Fruit fly (Drosophila melanogaster) whole organism, prepupa: ENCODE measurements around the gene CG13970.

Source experiments
- Blimp-1 ChIP-seq: fragments of 200-800 bp; sonication (Bioruptor generic); optimal IDR thresholded peaks from 3 replicates; lab custom pipeline; 2017; ENCODE audit warnings: missing biosample characterization, missing genetic modification characterization, mild to moderate bottlenecking, moderate library complexity, missing genetic modification reagents
- CG11294 ChIP-seq: fragments of 200-800 bp; sonication (Bioruptor generic); IDR thresholded peaks from 2 replicates; pipeline ENCODE4 v1.3.6; 2022; ENCODE audit warnings: missing biosample characterization, missing genetic modification characterization
- CG15336 ChIP-seq: fragments of 200-800 bp; sonication (Bioruptor generic); IDR thresholded peaks from 2 replicates; pipeline ENCODE4 v1.3.6; 2022; ENCODE audit warnings: missing biosample characterization, missing genetic modification characterization
- CG16779 ChIP-seq: fragments of 200-800 bp; sonication (Bioruptor generic); optimal IDR thresholded peaks from 3 replicates; lab custom pipeline; 2017; ENCODE audit warnings: missing biosample characterization, mild to moderate bottlenecking, missing genetic modification characterization
- CG3032 ChIP-seq: fragments of 200-800 bp; optimal IDR thresholded peaks from 2 replicates; lab custom pipeline; 2019; ENCODE audit warnings: missing biosample characterization, mild to moderate bottlenecking, missing genetic modification characterization, moderate library complexity
- CG31627 ChIP-seq: fragments of 200-800 bp; sonication (Bioruptor generic); optimal IDR thresholded peaks from 3 replicates; lab custom pipeline; 2016; ENCODE audit warnings: missing biosample characterization, missing genetic modification characterization
- CG3919 ChIP-seq: fragments of 200-800 bp; sonication (Bioruptor generic); optimal IDR thresholded peaks from 3 replicates; lab custom pipeline; 2016; ENCODE audit warnings: missing biosample characterization, missing genetic modification characterization
- CG6808 ChIP-seq: fragments of 200-800 bp; sonication (Bioruptor generic); optimal IDR thresholded peaks from 3 replicates; lab custom pipeline; 2017; ENCODE audit warnings: missing biosample characterization, missing genetic modification characterization, mild to moderate bottlenecking, moderate library complexity, missing genetic modification reagents
- Eip75B ChIP-seq: fragments of 200-800 bp; sonication (Bioruptor generic); optimal IDR thresholded peaks from 3 replicates; lab custom pipeline; 2016; ENCODE audit warnings: missing biosample characterization, missing genetic modification characterization
- Eip78C ChIP-seq: fragments of 200-800 bp; sonication (Bioruptor generic); peaks from one replicate; lab custom pipeline; 2016; ENCODE audit warnings: missing biosample characterization, missing genetic modification characterization
- Eip93F ChIP-seq: fragments of 200-800 bp; sonication (Bioruptor generic); optimal IDR thresholded peaks from 2 replicates; lab custom pipeline; 2016; ENCODE audit warnings: missing biosample characterization, mild to moderate bottlenecking, missing genetic modification characterization
- Hr38 ChIP-seq: sonication (Bioruptor generic); optimal IDR thresholded peaks from 2 replicates; lab custom pipeline; 2016; ENCODE audit warnings: missing biosample characterization, missing genetic modification characterization
- Hr39 ChIP-seq: fragments of 200-800 bp; sonication (Bioruptor generic); optimal IDR thresholded peaks from 2 replicates; lab custom pipeline; 2016; ENCODE audit warnings: missing biosample characterization, missing genetic modification characterization
- Lpt ChIP-seq: fragments of 200-800 bp; sonication (Bioruptor generic); optimal IDR thresholded peaks from 3 replicates; lab custom pipeline; 2016; ENCODE audit warnings: missing biosample characterization, missing genetic modification characterization
- Met ChIP-seq: fragments of 200-800 bp; sonication (Bioruptor generic); optimal IDR thresholded peaks from 3 replicates; lab custom pipeline; 2016; ENCODE audit warnings: missing biosample characterization, missing genetic modification characterization
- Smox ChIP-seq: fragments of 200-800 bp; sonication (Bioruptor generic); optimal IDR thresholded peaks from 3 replicates; lab custom pipeline; 2016; ENCODE audit warnings: missing biosample characterization, missing genetic modification characterization
- Sox102F ChIP-seq: fragments of 200-800 bp; sonication (Bioruptor generic); optimal IDR thresholded peaks from 2 replicates; lab custom pipeline; 2016; ENCODE audit warnings: missing biosample characterization, mild to moderate bottlenecking, missing genetic modification characterization
- Sox14 ChIP-seq: fragments of 200-800 bp; sonication (Bioruptor generic); optimal IDR thresholded peaks from 3 replicates; lab custom pipeline; 2016; ENCODE audit warnings: missing biosample characterization, missing genetic modification characterization
- Sox15 ChIP-seq: fragments of 200-800 bp; sonication (Bioruptor generic); optimal IDR thresholded peaks from 3 replicates; lab custom pipeline; 2016; ENCODE audit warnings: missing biosample characterization, missing genetic modification characterization
- acj6 ChIP-seq: fragments of 200-800 bp; sonication (Bioruptor generic); optimal IDR thresholded peaks from 3 replicates; lab custom pipeline; 2016; ENCODE audit warnings: missing biosample characterization, missing genetic modification characterization
- dac ChIP-seq: fragments of 200-800 bp; sonication (Bioruptor generic); optimal IDR thresholded peaks from 2 replicates; lab custom pipeline; 2017; ENCODE audit warnings: missing biosample characterization, mild to moderate bottlenecking, missing genetic modification characterization
- esn ChIP-seq: fragments of 200-800 bp; sonication (Bioruptor generic); optimal IDR thresholded peaks from 2 replicates; lab custom pipeline; 2016; ENCODE audit warnings: missing biosample characterization, mild to moderate bottlenecking, missing genetic modification characterization, moderate library complexity
- fkh ChIP-seq: fragments of 200-800 bp; sonication (Bioruptor generic); optimal IDR thresholded peaks from 3 replicates; lab custom pipeline; 2017; ENCODE audit warnings: missing biosample characterization, mild to moderate bottlenecking, missing genetic modification characterization, moderate library complexity
- lz ChIP-seq: fragments of 200-800 bp; sonication (Bioruptor generic); optimal IDR thresholded peaks from 3 replicates; lab custom pipeline; 2016; ENCODE audit warnings: missing biosample characterization, missing genetic modification characterization
- net ChIP-seq: fragments of 200-800 bp; sonication (Bioruptor generic); optimal IDR thresholded peaks from 3 replicates; lab custom pipeline; 2016; ENCODE audit warnings: missing biosample characterization, missing genetic modification characterization
- pdm3 ChIP-seq: fragments of 200-800 bp; sonication (Bioruptor generic); optimal IDR thresholded peaks from 3 replicates; lab custom pipeline; 2016; ENCODE audit warnings: missing biosample characterization, missing genetic modification characterization
- salr ChIP-seq, 2 experiments: fragments of 200-800 bp; sonication (Bioruptor generic); optimal IDR thresholded peaks; 3 replicates each; lab custom pipeline; 2016 to 2018; ENCODE audit warnings: missing biosample characterization in 2 of 2, missing genetic modification characterization in 2 of 2, mild to moderate bottlenecking in 1 of 2
- spab ChIP-seq: fragments of 200-800 bp; sonication (Bioruptor generic); optimal IDR thresholded peaks from 2 replicates; lab custom pipeline; 2017; ENCODE audit warnings: missing biosample characterization, mild to moderate bottlenecking, missing genetic modification characterization, missing genetic modification reagents
- svp ChIP-seq: fragments of 200-800 bp; sonication (Bioruptor generic); peaks from one replicate; lab custom pipeline; 2016; ENCODE audit warnings: missing biosample characterization, missing genetic modification characterization
- vri ChIP-seq: fragments of 200-800 bp; sonication (Bioruptor generic); optimal IDR thresholded peaks from 3 replicates; lab custom pipeline; 2016; ENCODE audit warnings: missing biosample characterization, mild to moderate bottlenecking, missing genetic modification characterization

Gene CG13970

DNA sequence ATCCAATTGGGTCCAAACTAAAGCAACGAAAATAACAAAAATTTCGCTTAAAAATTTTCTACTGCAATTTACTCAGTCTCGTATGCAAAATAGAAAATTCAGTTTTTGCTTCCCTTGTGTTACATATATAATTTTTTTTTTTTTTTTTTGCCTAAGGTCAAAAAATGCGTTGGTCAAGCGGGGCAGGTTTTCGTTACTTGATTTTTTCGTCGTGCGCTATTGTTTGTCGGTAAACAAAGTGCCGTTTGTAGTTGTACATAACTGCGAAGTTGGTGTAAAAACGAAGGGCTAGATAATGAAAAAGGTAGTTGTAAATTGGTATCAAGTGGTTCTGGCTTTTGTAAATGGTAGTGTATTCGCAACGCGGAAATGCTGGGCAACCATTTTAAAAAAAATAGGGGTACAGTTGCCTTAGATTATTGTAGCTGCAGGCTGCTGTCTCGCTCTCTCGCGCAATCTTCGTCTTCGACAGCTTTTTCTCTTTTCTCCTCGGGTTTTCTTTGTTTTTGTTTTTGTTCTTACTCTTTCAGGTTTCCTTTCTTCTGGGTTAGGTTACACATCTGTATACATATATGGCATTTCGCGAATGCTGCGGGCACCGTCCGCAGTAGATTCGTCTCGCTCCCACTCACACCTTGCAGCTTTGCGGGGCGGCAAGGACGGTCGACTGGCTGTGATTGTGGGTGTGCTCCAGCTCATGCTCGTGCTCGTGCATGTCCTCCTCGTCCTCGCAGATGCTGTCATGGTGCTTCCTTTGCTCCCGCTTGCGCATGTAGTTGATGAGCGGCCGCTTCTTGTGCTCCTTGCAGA lies 21.6 kb downstream of the CG13970 start:
- TF ChIP-seq CG31627 (GFP tag; lab: Kevin White, UChicago) (no peak), CG15336 (GFP tag; lab: Robert Waterston, UW) (0 out of 2 replicates have a peak, but pooled peaks have one; percentile 20), svp (GFP tag; lab: Kevin White, UChicago) (peak; percentile 12), CG6808 (GFP tag; lab: Kevin White, UChicago) (peak; percentile 9), pdm3 (GFP tag; lab: Kevin White, UChicago) (peak; percentile 1), Eip75B (GFP tag; lab: Kevin White, UChicago) (no peak), esn (no peak), Sox14 (GFP tag; lab: Kevin White, UChicago) (peak; percentile 25), Eip78C (peak; percentile 63), fkh (GFP tag; lab: Kevin White, UChicago) (peak; percentile 32), CG16779 (tag; lab: Kevin White, UChicago) (no peak), CG3032 (tag; lab: Kevin White, UChicago) (no peak)

dm6 chr2L:20080772-20081171 lies 23.2 kb downstream of the CG13970 start:
- TF ChIP-seq net (GFP tag; lab: Kevin White, UChicago) (no peak), dac (GFP tag; lab: Kevin White, UChicago) (no peak), Eip78C (peak; percentile 39), svp (GFP tag; lab: Kevin White, UChicago) (peak; percentile 7)

dm6 chr2L:20078880-20079279 lies 25.1 kb downstream of the CG13970 start:
- peak; percentile 8 for TF ChIP-seq fkh (GFP tag; lab: Kevin White, UChicago)
- no peak for TF ChIP-seq Blimp-1 (GFP tag; lab: Kevin White, UChicago)
- TF ChIP-seq Eip75B (GFP tag; lab: Kevin White, UChicago) = no peak
- TF ChIP-seq Lpt = no peak
- TF ChIP-seq Eip93F (GFP tag; lab: Kevin White, UChicago) = no peak
- peak; percentile 19 for TF ChIP-seq Hr39 (GFP tag; lab: Kevin White, UChicago)
- TF ChIP-seq esn = peak; percentile 12
- TF ChIP-seq Smox (GFP tag; lab: Kevin White, UChicago) = no peak
- TF ChIP-seq Sox102F (GFP tag; lab: Kevin White, UChicago) = no peak
- peak; percentile 31 for TF ChIP-seq Eip78C
- TF ChIP-seq acj6 (GFP tag; lab: Kevin White, UChicago) = no peak
- TF ChIP-seq svp (GFP tag; lab: Kevin White, UChicago) = peak; percentile 57
- TF ChIP-seq Met (GFP tag; lab: Kevin White, UChicago) = peak; percentile 12
- peak; percentile 42 for TF ChIP-seq lz (GFP tag; lab: Kevin White, UChicago)
- TF ChIP-seq, all 60 proteins: peak for 7

DNA sequence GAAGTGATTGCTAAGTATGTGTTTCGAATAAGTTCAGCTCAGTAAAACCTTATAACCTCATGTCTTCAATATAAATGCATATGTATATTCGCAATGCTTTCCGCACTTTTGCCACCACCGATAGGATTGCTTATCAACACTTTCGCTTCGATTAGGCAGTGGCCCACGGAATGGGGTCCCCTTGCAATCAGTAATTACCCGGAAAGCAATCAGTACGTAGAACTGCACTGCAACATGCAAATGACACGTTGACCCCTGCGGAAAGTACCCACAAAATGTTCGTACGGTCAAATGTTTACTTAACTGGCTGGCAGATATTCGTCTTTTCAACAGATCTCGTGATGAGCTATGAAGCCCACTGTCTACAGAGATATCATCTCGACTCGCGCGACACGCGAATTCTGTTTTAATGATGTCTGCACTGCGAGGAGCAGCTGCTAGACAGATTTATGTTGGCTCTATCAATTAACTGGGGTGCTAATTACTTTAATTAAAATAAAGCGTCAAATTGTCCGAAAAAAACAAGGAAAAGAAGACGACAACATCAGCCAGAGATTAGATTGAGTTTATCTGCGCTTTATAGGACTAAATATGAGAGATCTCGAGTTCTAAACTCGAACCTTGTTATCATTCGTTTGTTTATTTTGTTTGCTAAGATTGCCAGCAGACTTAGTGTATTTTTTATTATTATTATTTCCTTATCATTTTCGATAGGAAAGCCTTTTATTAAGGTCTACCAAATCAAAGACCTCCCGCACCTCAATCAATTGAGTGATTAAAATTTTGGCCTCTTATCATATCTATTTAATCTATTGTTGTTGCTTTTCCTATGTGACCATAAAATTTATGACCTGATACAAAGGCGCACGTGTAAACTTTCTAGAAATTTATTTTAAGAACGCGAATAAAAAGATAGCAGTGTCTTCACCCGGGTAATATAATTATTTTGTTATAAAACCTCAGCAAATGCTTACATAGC lies 26.2 kb downstream of the CG13970 start:
- TF ChIP-seq Eip75B (GFP tag; lab: Kevin White, UChicago) = no peak
- no peak for TF ChIP-seq CG3919 (GFP tag; lab: Kevin White, UChicago)
- TF ChIP-seq Sox15 (GFP tag; lab: Kevin White, UChicago) = no peak
- no peak for TF ChIP-seq salr (GFP tag; optimal IDR thresholded peaks at IDR 0.05; lab: Kevin White, UChicago)
- no peak for TF ChIP-seq CG11294 (GFP tag; lab: Robert Waterston, UW)
- TF ChIP-seq spab (GFP tag; lab: Kevin White, UChicago) = no peak
- no peak for TF ChIP-seq Hr38 (GFP tag; lab: Kevin White, UChicago)
- peak; percentile 41 for TF ChIP-seq vri
- TF ChIP-seq fkh (GFP tag; lab: Kevin White, UChicago) = peak; percentile 59
- TF ChIP-seq esn = no peak
- no peak for TF ChIP-seq Blimp-1 (GFP tag; lab: Kevin White, UChicago)
- peak; percentile 99 for TF ChIP-seq svp (GFP tag; lab: Kevin White, UChicago)
- peak; percentile 40 for TF ChIP-seq Eip93F (GFP tag; lab: Kevin White, UChicago)
